Worm (Caenorhabditis elegans) whole organism, L4 larva: ENCODE measurements around the gene C34F11.5.

ENCODE experiments used
- F37D6.2 ChIP-seq: sonication (generic microtip); optimal IDR thresholded peaks from 2 replicates; lab custom pipeline; 2016; ENCODE audit warnings: mild to moderate bottlenecking, missing genetic modification characterization, missing compliant biosample characterization
- F44E2.7 ChIP-seq: fragments of 200-800 bp; sonication (Bioruptor generic); IDR thresholded peaks from 2 replicates; pipeline ENCODE4 v2.1.2; 2022; ENCODE audit warnings: missing genetic modification characterization, missing compliant biosample characterization
- F49E8.2 ChIP-seq: sonication (generic microtip); optimal IDR thresholded peaks from 2 replicates; lab custom pipeline; 2016; ENCODE audit warnings: missing compliant biosample characterization, mild to moderate bottlenecking, missing genetic modification characterization, borderline replicate concordance
- T20F7.1 ChIP-seq: fragments of 200-800 bp; sonication (Bioruptor generic); optimal IDR thresholded peaks from 2 replicates; lab custom pipeline; 2018; ENCODE audit warnings: mild to moderate bottlenecking, missing genetic modification characterization, missing compliant biosample characterization
- arid-1 ChIP-seq: fragments of 200-800 bp; sonication (Bioruptor generic); conservative IDR thresholded peaks from 2 replicates; pipeline ENCODE4 v1.3.6; 2022; ENCODE audit warnings: missing genetic modification reagents, missing genetic modification characterization, missing compliant biosample characterization
- ceh-32 ChIP-seq: sonication (generic microtip); optimal IDR thresholded peaks from 2 replicates; lab custom pipeline; 2016; ENCODE audit warnings: mild to moderate bottlenecking, missing genetic modification characterization, missing compliant biosample characterization; ENCODE audit not compliant: poor library complexity
- ceh-62 ChIP-seq: sonication (generic microtip); optimal IDR thresholded peaks from 2 replicates; lab custom pipeline; 2017; ENCODE audit warnings: missing biosample characterization, missing genetic modification characterization
- cey-2 ChIP-seq: sonication (generic microtip); optimal IDR thresholded peaks from 3 replicates; lab custom pipeline; 2017; ENCODE audit warnings: missing genetic modification characterization, mild to moderate bottlenecking, missing compliant biosample characterization, antibody characterized with exemption, borderline replicate concordance; ENCODE audit not compliant: insufficient read depth
- daf-16 ChIP-seq, 3 experiments: sonication (generic microtip); optimal IDR thresholded peaks; 2 replicates each; lab custom pipeline; 2016 to 2017; ENCODE audit warnings: missing genetic modification characterization in 3 of 3, missing genetic modification reagents in 3 of 3, mild to moderate bottlenecking in 2 of 3, missing compliant biosample characterization in 2 of 3, missing biosample characterization in 1 of 3, moderate library complexity in 1 of 3
- daf-8 ChIP-seq: fragments of 200-800 bp; sonication (Bioruptor generic); IDR thresholded peaks from 2 replicates; pipeline ENCODE4 v1.3.6; 2022; ENCODE audit warnings: missing genetic modification characterization, missing compliant biosample characterization
- dmd-6 ChIP-seq: fragments of 200-800 bp; sonication (Bioruptor generic); IDR thresholded peaks from 2 replicates; pipeline ENCODE4 v1.3.6; 2022; ENCODE audit warnings: missing genetic modification reagents, missing genetic modification characterization, missing compliant biosample characterization
- dmd-8 ChIP-seq: fragments of 200-800 bp; sonication (Bioruptor generic); IDR thresholded peaks from 2 replicates; pipeline ENCODE4 v1.3.6; 2022; ENCODE audit warnings: missing genetic modification characterization, missing compliant biosample characterization
- duxl-1 ChIP-seq: sonication (generic microtip); optimal IDR thresholded peaks from 2 replicates; lab custom pipeline; 2016; ENCODE audit warnings: mild to moderate bottlenecking, missing genetic modification characterization, moderate library complexity, missing compliant biosample characterization; ENCODE audit not compliant: poor library complexity
- dve-1 ChIP-seq: sonication (generic microtip); optimal IDR thresholded peaks from 2 replicates; lab custom pipeline; 2017; ENCODE audit warnings: antibody characterized with exemption, mild to moderate bottlenecking, missing genetic modification characterization, missing compliant biosample characterization; ENCODE audit not compliant: insufficient read depth
- hlh-11 ChIP-seq: fragments of 200-800 bp; sonication (Bioruptor generic); optimal IDR thresholded peaks from 2 replicates; lab custom pipeline; 2018; ENCODE audit warnings: mild to moderate bottlenecking, missing genetic modification characterization, missing compliant biosample characterization
- hlh-30 ChIP-seq: sonication (generic microtip); optimal IDR thresholded peaks from 2 replicates; lab custom pipeline; 2017; ENCODE audit warnings: antibody characterized with exemption, mild to moderate bottlenecking, missing genetic modification characterization, missing compliant biosample characterization; ENCODE audit not compliant: insufficient read depth
- hmg-1.1 ChIP-seq: fragments of 200-800 bp; sonication (Bioruptor generic); IDR thresholded peaks from 2 replicates; pipeline ENCODE4 v1.3.6; 2022; ENCODE audit warnings: missing genetic modification reagents, missing genetic modification characterization, missing compliant biosample characterization
- lim-7 ChIP-seq: fragments of 200-800 bp; sonication (Bioruptor generic); IDR thresholded peaks from 2 replicates; pipeline ENCODE4 v1.3.6; 2022; ENCODE audit warnings: missing genetic modification characterization, missing compliant biosample characterization
- lin-1 ChIP-seq: fragments of 200-800 bp; sonication (Bioruptor generic); IDR thresholded peaks from 2 replicates; pipeline ENCODE4 v1.3.6; 2022; ENCODE audit warnings: missing genetic modification reagents, missing genetic modification characterization, missing compliant biosample characterization
- lsy-2 ChIP-seq, 2 experiments: fragments of 150-350 bp in 1 of 2; sonication (generic microtip) in 1 of 2; optimal IDR thresholded peaks; 2 replicates each; lab custom pipeline; 2014 to 2017; ENCODE audit warnings: missing biosample characterization in 2 of 2, missing genetic modification characterization in 2 of 2
- mdl-1 ChIP-seq, 2 experiments: fragments of 150-350 bp in 1 of 2; sonication (generic microtip) in 1 of 2; optimal IDR thresholded peaks; 2 replicates each; lab custom pipeline; 2014 to 2017; ENCODE audit warnings: missing biosample characterization in 2 of 2, missing genetic modification characterization in 2 of 2
- mep-1 ChIP-seq: fragments of 150-350 bp; sonication (generic microtip); optimal IDR thresholded peaks from 3 replicates; lab custom pipeline; 2014; ENCODE audit warnings: missing biosample characterization, missing genetic modification characterization
- mes-2 ChIP-seq: sonication (generic microtip); optimal IDR thresholded peaks from 2 replicates; lab custom pipeline; 2016; ENCODE audit warnings: missing genotype, mild to moderate bottlenecking, missing genetic modification characterization, missing compliant biosample characterization; ENCODE audit not compliant: poor library complexity, severe bottlenecking
- mxl-3 ChIP-seq: fragments of 200-800 bp; sonication (Bioruptor generic); optimal IDR thresholded peaks from 2 replicates; lab custom pipeline; 2018; ENCODE audit warnings: mild to moderate bottlenecking, missing genetic modification characterization, missing compliant biosample characterization
- nhr-102 ChIP-seq: sonication (generic microtip); optimal IDR thresholded peaks from 2 replicates; lab custom pipeline; 2016; ENCODE audit warnings: mild to moderate bottlenecking, missing genetic modification characterization, moderate library complexity, missing compliant biosample characterization
- nhr-25 ChIP-seq: sonication (generic microtip); optimal IDR thresholded peaks from 2 replicates; lab custom pipeline; 2017; ENCODE audit warnings: missing genetic modification characterization, mild to moderate bottlenecking, missing compliant biosample characterization, antibody characterized with exemption, moderate library complexity, borderline replicate concordance; ENCODE audit not compliant: insufficient read depth
- nhr-28 ChIP-seq: fragments of 150-350 bp; optimal IDR thresholded peaks from 2 replicates; lab custom pipeline; 2014; ENCODE audit warnings: missing biosample characterization, missing genetic modification characterization
- nhr-41 ChIP-seq: fragments of 200-800 bp; sonication (Bioruptor generic); IDR thresholded peaks from 2 replicates; pipeline ENCODE4 v1.3.6; 2022; ENCODE audit warnings: missing genetic modification reagents, missing genetic modification characterization, missing compliant biosample characterization
- nhr-77 ChIP-seq: fragments of 150-350 bp; optimal IDR thresholded peaks from 2 replicates; lab custom pipeline; 2014; ENCODE audit warnings: missing biosample characterization, missing genetic modification characterization
- pha-4 ChIP-seq, 2 experiments: fragments of 150-350 bp in 1 of 2; fragments of 200-800 bp in 1 of 2; sonication (Bioruptor generic) in 1 of 2; IDR thresholded peaks in 1 of 2; optimal IDR thresholded peaks in 1 of 2; 2 replicates each; pipeline versions ENCODE4 v1.3.6 to Lab custom; 2014 to 2022; ENCODE audit warnings: missing genetic modification characterization in 2 of 2, missing genetic modification reagents in 2 of 2, missing biosample characterization in 1 of 2, missing compliant biosample characterization in 1 of 2
- php-3 ChIP-seq: fragments of 200-800 bp; sonication (Bioruptor generic); IDR thresholded peaks from 2 replicates; pipeline ENCODE4 v1.3.6; 2022; ENCODE audit warnings: missing genetic modification reagents, missing genetic modification characterization, missing compliant biosample characterization
- pqm-1 ChIP-seq: sonication (generic microtip); optimal IDR thresholded peaks from 2 replicates; lab custom pipeline; 2017; ENCODE audit warnings: missing biosample characterization, missing genetic modification characterization
- saeg-2 ChIP-seq: fragments of 200-800 bp; sonication (Bioruptor generic); IDR thresholded peaks from 2 replicates; pipeline ENCODE4 v1.3.6; 2022; ENCODE audit warnings: missing genetic modification reagents, missing genetic modification characterization, missing compliant biosample characterization
- sdz-12 ChIP-seq: fragments of 200-800 bp; sonication (Bioruptor generic); optimal IDR thresholded peaks from 2 replicates; lab custom pipeline; 2018; ENCODE audit warnings: mild to moderate bottlenecking, missing genetic modification characterization, missing compliant biosample characterization
- set-16 ChIP-seq: fragments of 200-800 bp; sonication (Bioruptor generic); IDR thresholded peaks from 2 replicates; pipeline ENCODE4 v1.3.6; 2022; ENCODE audit warnings: missing genetic modification reagents, missing genetic modification characterization, missing compliant biosample characterization
- snpc-1.2 ChIP-seq: fragments of 200-800 bp; sonication (Bioruptor generic); IDR thresholded peaks from 2 replicates; pipeline ENCODE4 v1.3.6; 2022; ENCODE audit warnings: missing genetic modification reagents, missing genetic modification characterization, missing compliant biosample characterization
- tag-97 ChIP-seq: fragments of 200-800 bp; sonication (Bioruptor generic); IDR thresholded peaks from 2 replicates; pipeline ENCODE4 v1.3.6; 2022; ENCODE audit warnings: missing genetic modification characterization, missing compliant biosample characterization
- tra-1 ChIP-seq: fragments of 200-800 bp; sonication (Bioruptor generic); IDR thresholded peaks from 2 replicates; pipeline ENCODE4 v1.3.6; 2022; ENCODE audit warnings: missing genetic modification reagents, missing genetic modification characterization, missing compliant biosample characterization
- unc-62 ChIP-seq, 3 experiments: fragments of 150-350 bp in 1 of 3; sonication (generic microtip); optimal IDR thresholded peaks in 2 of 3; peaks in 1 of 3; 1 replicate in 1 of 3; 2 replicates in 2 of 3; lab custom pipeline; 2014 to 2017; ENCODE audit warnings: missing biosample characterization in 3 of 3, missing genetic modification characterization in 3 of 3, missing genetic modification reagents in 3 of 3, missing genotype in 1 of 3
- vab-7 ChIP-seq: fragments of 200-800 bp; sonication (Bioruptor generic); IDR thresholded peaks from 2 replicates; pipeline ENCODE4 v1.3.6; 2022; ENCODE audit warnings: missing genetic modification reagents, missing genetic modification characterization, missing compliant biosample characterization
- zfp-2 ChIP-seq: sonication (generic microtip); optimal IDR thresholded peaks from 2 replicates; lab custom pipeline; 2016; ENCODE audit warnings: mild to moderate bottlenecking, missing genetic modification characterization, missing compliant biosample characterization

Gene C34F11.5

DNA sequence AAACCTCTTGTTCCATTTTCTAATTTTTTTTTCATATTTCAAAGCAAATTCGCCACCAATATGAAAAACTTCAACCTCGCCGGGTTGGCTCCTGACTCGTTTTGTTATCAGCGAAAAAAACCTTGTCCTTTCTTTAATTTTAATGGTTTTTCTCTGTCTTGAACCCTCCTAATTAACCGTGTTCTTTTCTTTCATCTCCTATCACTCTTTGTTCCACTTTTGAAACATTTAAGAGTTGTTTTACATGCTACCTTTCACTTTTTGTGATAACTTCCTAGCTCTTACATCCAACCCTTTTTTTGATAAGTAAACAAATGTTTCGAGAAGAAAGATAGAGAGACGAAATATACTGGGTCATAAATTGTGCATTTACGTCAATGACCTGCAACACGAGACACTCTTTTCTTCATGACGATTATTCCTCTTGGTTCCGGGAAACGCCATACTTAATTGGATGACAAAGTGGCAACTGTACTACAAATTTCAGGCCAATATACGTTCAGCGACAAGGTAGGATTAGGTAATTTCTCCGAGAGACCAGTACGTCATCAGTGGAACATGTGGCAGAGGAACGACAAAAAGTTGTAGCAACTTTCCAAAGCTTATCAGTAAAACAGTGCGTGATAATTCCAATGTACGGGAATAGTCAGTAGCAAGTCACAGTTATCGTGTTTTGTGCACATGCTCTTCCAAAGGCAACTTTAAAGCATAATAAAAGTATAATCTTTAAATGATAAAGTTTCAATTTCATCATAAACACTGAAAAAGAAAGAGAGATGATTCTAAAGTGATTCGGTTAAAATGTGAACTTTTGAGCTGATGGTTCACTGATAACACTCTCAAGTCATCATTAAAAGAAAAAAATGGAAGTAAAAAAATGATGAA, 10.7 kb upstream of the C34F11.5 start (continued):
- TF ChIP-seq duxl-1 (tag; lab: Kevin White, UChicago) (peak; percentile 5), daf-16 (GFP tag; optimal IDR thresholded peaks at IDR 0.05; lab: Kevin White, UChicago) (no peak), daf-16 (tag; optimal IDR thresholded peaks at IDR 0.05; lab: Kevin White, UChicago) (peak; percentile 77), T20F7.1 (GFP tag; lab: Kevin White, UChicago) (peak; percentile 5), php-3 (GFP tag; lab: Robert Waterston, UW) (peak; percentile 92), tra-1 (peak; percentile 79), hlh-11 (tag; lab: Kevin White, UChicago) (peak; percentile 64), zfp-2 (tag; lab: Kevin White, UChicago) (no peak), nhr-77 (tag; lab: Kevin White, UChicago) (peak; percentile 17), dmd-6 (GFP tag; lab: Robert Waterston, UW) (peak; percentile 71), vab-7 (GFP tag; lab: Robert Waterston, UW) (no peak), mxl-3 (peak; percentile 29), cey-2 (tag; lab: Kevin White, UChicago) (peak; percentile 5), pha-4 (GFP tag; IDR thresholded peaks at IDR 0.05; lab: Robert Waterston, UW) (0 out of 2 replicates have a peak, but pooled peaks have one; percentile 28), pha-4 (tag; optimal IDR thresholded peaks at IDR 0.05; lab: Kevin White, UChicago) (no peak), mdl-1 (tag; optimal IDR thresholded peaks at IDR 0.05; lab: Kevin White, UChicago) (peak in 1 of 2 experiments; percentile 18)

- TF ChIP-seq hlh-11 (tag; lab: Kevin White, UChicago) (peak; percentile 78), daf-16 (GFP tag; optimal IDR thresholded peaks at IDR 0.05; lab: Kevin White, UChicago) (peak in 1 of 2 experiments; percentile 62), daf-16 (tag; optimal IDR thresholded peaks at IDR 0.05; lab: Kevin White, UChicago) (peak; percentile 94), dve-1 (peak; percentile 76), hlh-30 (tag; lab: Kevin White, UChicago) (peak; percentile 35), nhr-77 (tag; lab: Kevin White, UChicago) (peak; percentile 57), arid-1 (GFP tag; lab: Robert Waterston, UW) (no peak), hmg-1.1 (GFP tag; lab: Robert Waterston, UW) (no peak), lsy-2 (tag; optimal IDR thresholded peaks at IDR 0.05; lab: Kevin White, UChicago) (no peak), sdz-12 (GFP tag; lab: Kevin White, UChicago) (no peak), nhr-28 (tag; lab: Kevin White, UChicago) (peak; percentile 79), F37D6.2 (tag; lab: Kevin White, UChicago) (no peak), unc-62 (GFP tag; optimal IDR thresholded peaks at IDR 0.05 in 1 of 2; lab: Kevin White, UChicago) (peak in 1 of 2 experiments; percentile 1), unc-62 (tag; optimal IDR thresholded peaks at IDR 0.05; lab: Kevin White, UChicago) (no peak), tra-1 (peak; percentile 35; the same call in 1 of the 2 replicates), ceh-62 (tag; lab: Kevin White, UChicago) (no peak), F49E8.2 (tag; lab: Kevin White, UChicago) (no peak), nhr-41 (no peak), mdl-1 (tag; optimal IDR thresholded peaks at IDR 0.05; lab: Kevin White, UChicago) (peak in 1 of 2 experiments; percentile 39), pqm-1 (peak; percentile 89), lim-7 (GFP tag; lab: Robert Waterston, UW) (no peak), tag-97 (GFP tag; lab: Robert Waterston, UW) (no peak), nhr-102 (peak; percentile 49), mep-1 (tag; lab: Kevin White, UChicago) (no peak), ceh-32 (tag; lab: Kevin White, UChicago) (no peak), saeg-2 (GFP tag; lab: Robert Waterston, UW) (no peak), pha-4 (GFP tag; IDR thresholded peaks at IDR 0.05; lab: Robert Waterston, UW) (peak; percentile 43; the same call in 1 of the 2 replicates), pha-4 (tag; optimal IDR thresholded peaks at IDR 0.05; lab: Kevin White, UChicago) (no peak), daf-8 (GFP tag; lab: Robert Waterston, UW) (no peak), snpc-1.2 (GFP tag; lab: Robert Waterston, UW) (no peak), dmd-8 (GFP tag; lab: Robert Waterston, UW) (no peak), nhr-25 (tag; lab: Kevin White, UChicago) (no peak), lin-1 (no peak), mes-2 (tag; lab: Kevin White, UChicago) (peak; percentile 14), F44E2.7 (GFP tag; lab: Robert Waterston, UW) (no peak), set-16 (no peak)
Observed at ce11 chrII:5185955-5186539, 9.6 kb upstream of the C34F11.5 start.
